Fruit fly (Drosophila melanogaster) whole organism, wandering third instar larva: ENCODE measurements around the gene CG4496.

Experiments
- Abd-B ChIP-seq: fragments of >200 bp; optimal IDR thresholded peaks from 2 replicates; lab custom pipeline; 2017; ENCODE audit warnings: missing biosample characterization, missing genetic modification characterization
- CG32264 ChIP-seq: fragments of 200-800 bp; sonication (Bioruptor generic); optimal IDR thresholded peaks from 2 replicates; lab custom pipeline; 2016; ENCODE audit warnings: missing biosample characterization, missing genetic modification characterization
- CG9705 ChIP-seq: fragments of 200-800 bp; sonication (Bioruptor generic); optimal IDR thresholded peaks from 2 replicates; lab custom pipeline; 2018; ENCODE audit warnings: missing biosample characterization, mild to moderate bottlenecking, missing genetic modification characterization
- CrebA ChIP-seq: fragments of 200-800 bp; sonication (Bioruptor generic); optimal IDR thresholded peaks from 2 replicates; lab custom pipeline; 2016; ENCODE audit warnings: missing biosample characterization, mild to moderate bottlenecking, missing genetic modification characterization, borderline replicate concordance
- Dfd ChIP-seq: fragments of >200 bp; optimal IDR thresholded peaks from 2 replicates; lab custom pipeline; 2017; ENCODE audit warnings: missing biosample characterization, missing genetic modification characterization
- Dif ChIP-seq: fragments of 200-275, 200-300 bp; sonication (Bioruptor generic); optimal IDR thresholded peaks from 2 replicates; lab custom pipeline; 2018; ENCODE audit warnings: missing biosample characterization, missing genetic modification characterization; ENCODE audit not compliant: partially characterized antibody
- GATAd ChIP-seq: sonication (Bioruptor generic); optimal IDR thresholded peaks from 2 replicates; lab custom pipeline; 2016; ENCODE audit warnings: missing biosample characterization, missing genetic modification characterization
- HLH106 ChIP-seq: fragments of 200-800 bp; optimal IDR thresholded peaks from 3 replicates; lab custom pipeline; 2019; ENCODE audit warnings: missing biosample characterization, mild to moderate bottlenecking, missing genetic modification characterization, moderate library complexity
- Hnf4 ChIP-seq: fragments of 200-800 bp; sonication (Bioruptor generic); optimal IDR thresholded peaks from 2 replicates; lab custom pipeline; 2016; ENCODE audit warnings: missing biosample characterization, mild to moderate bottlenecking, missing genetic modification characterization
- Hr78 ChIP-seq: fragments of >200 bp; optimal IDR thresholded peaks from 2 replicates; lab custom pipeline; 2017; ENCODE audit warnings: missing biosample characterization, missing genetic modification characterization
- Jra ChIP-seq: sonication (Bioruptor generic); optimal IDR thresholded peaks from 2 replicates; lab custom pipeline; 2016; ENCODE audit warnings: missing biosample characterization, missing genetic modification characterization
- Mio ChIP-seq: sonication (Bioruptor generic); optimal IDR thresholded peaks from 2 replicates; lab custom pipeline; 2016; ENCODE audit warnings: missing biosample characterization, missing genetic modification characterization
- Myc ChIP-seq: fragments of >200 bp; optimal IDR thresholded peaks from 2 replicates; lab custom pipeline; 2017
- Rel ChIP-seq, 2 experiments: fragments of 200-800 bp; sonication (Bioruptor generic) in 1 of 2; optimal IDR thresholded peaks; 2 replicates in 1 of 2; 3 replicates in 1 of 2; lab custom pipeline; 2016 to 2019; ENCODE audit warnings: mild to moderate bottlenecking in 2 of 2, missing biosample characterization in 2 of 2, missing genetic modification characterization in 2 of 2, moderate library complexity in 1 of 2
- Vsx2 ChIP-seq: fragments of 200-300, 225-300 bp; sonication (Bioruptor generic); optimal IDR thresholded peaks from 2 replicates; lab custom pipeline; 2018; ENCODE audit warnings: missing biosample characterization, missing genetic modification characterization; ENCODE audit not compliant: partially characterized antibody
- brk ChIP-seq: fragments of 200-800 bp; sonication (Bioruptor generic); optimal IDR thresholded peaks from 2 replicates; lab custom pipeline; 2016; ENCODE audit warnings: missing biosample characterization, mild to moderate bottlenecking, missing genetic modification characterization
- dl ChIP-seq, 2 experiments: fragments of 175-275, 200-275 bp in 1 of 2; fragments of 200-275 bp in 1 of 2; sonication (Bioruptor generic); optimal IDR thresholded peaks; lab custom pipeline; 2018; ENCODE audit warnings: mild to moderate bottlenecking in 2 of 2, missing biosample characterization in 2 of 2, missing genetic modification characterization in 2 of 2, moderate library complexity in 2 of 2; ENCODE audit not compliant: partially characterized antibody in 2 of 2, insufficient read depth in 1 of 2
- ey ChIP-seq: fragments of 200-800 bp; sonication (Bioruptor generic); optimal IDR thresholded peaks from 2 replicates; lab custom pipeline; 2016; ENCODE audit warnings: missing biosample characterization, missing genetic modification characterization
- foxo ChIP-seq, 2 experiments: fragments of 200-800 bp; sonication (Bioruptor generic); optimal IDR thresholded peaks; 2 replicates in 1 of 2; 3 replicates in 1 of 2; lab custom pipeline; 2016 to 2017; ENCODE audit warnings: missing biosample characterization in 2 of 2, missing genetic modification characterization in 2 of 2
- fru ChIP-seq: fragments of 200-800 bp; sonication (Bioruptor generic); optimal IDR thresholded peaks from 3 replicates; lab custom pipeline; 2016; ENCODE audit warnings: missing biosample characterization, mild to moderate bottlenecking, missing genetic modification characterization
- h ChIP-seq: fragments of 200-800 bp; sonication (Bioruptor generic); optimal IDR thresholded peaks from 3 replicates; lab custom pipeline; 2016; ENCODE audit warnings: missing biosample characterization, mild to moderate bottlenecking, missing genetic modification characterization
- jim ChIP-seq: fragments of 175-275, 200-325 bp; sonication (Bioruptor generic); optimal IDR thresholded peaks from 2 replicates; lab custom pipeline; 2016; ENCODE audit warnings: missing biosample characterization, mild to moderate bottlenecking, missing genetic modification characterization
- lola ChIP-seq: fragments of >200 bp; optimal IDR thresholded peaks from 2 replicates; lab custom pipeline; 2017; ENCODE audit warnings: missing biosample characterization, missing genetic modification characterization
- pan ChIP-seq: fragments of >200 bp; optimal IDR thresholded peaks from 2 replicates; lab custom pipeline; 2017
- psq ChIP-seq: fragments of 200-800 bp; sonication (Bioruptor generic); optimal IDR thresholded peaks from 3 replicates; lab custom pipeline; 2017; ENCODE audit warnings: missing biosample characterization, mild to moderate bottlenecking, missing genetic modification characterization, moderate library complexity
- rgr ChIP-seq: fragments of 200-800 bp; sonication (Bioruptor generic); optimal IDR thresholded peaks from 3 replicates; lab custom pipeline; 2016; ENCODE audit warnings: missing biosample characterization, mild to moderate bottlenecking, missing genetic modification characterization
- sv ChIP-seq: fragments of 200-800 bp; sonication (Bioruptor generic); optimal IDR thresholded peaks from 3 replicates; lab custom pipeline; 2016; ENCODE audit warnings: missing biosample characterization, missing genetic modification characterization
- tai ChIP-seq: sonication (Bioruptor generic); optimal IDR thresholded peaks from 2 replicates; lab custom pipeline; 2016; ENCODE audit warnings: missing biosample characterization, missing genetic modification characterization
- usp ChIP-seq: fragments of >200 bp; optimal IDR thresholded peaks from 2 replicates; lab custom pipeline; 2017; ENCODE audit warnings: missing biosample characterization, missing genetic modification characterization
- woc ChIP-seq: sonication (Bioruptor generic); optimal IDR thresholded peaks from 2 replicates; lab custom pipeline; 2016; ENCODE audit warnings: missing biosample characterization, mild to moderate bottlenecking, missing genetic modification characterization

CG4496 gene

DNA sequence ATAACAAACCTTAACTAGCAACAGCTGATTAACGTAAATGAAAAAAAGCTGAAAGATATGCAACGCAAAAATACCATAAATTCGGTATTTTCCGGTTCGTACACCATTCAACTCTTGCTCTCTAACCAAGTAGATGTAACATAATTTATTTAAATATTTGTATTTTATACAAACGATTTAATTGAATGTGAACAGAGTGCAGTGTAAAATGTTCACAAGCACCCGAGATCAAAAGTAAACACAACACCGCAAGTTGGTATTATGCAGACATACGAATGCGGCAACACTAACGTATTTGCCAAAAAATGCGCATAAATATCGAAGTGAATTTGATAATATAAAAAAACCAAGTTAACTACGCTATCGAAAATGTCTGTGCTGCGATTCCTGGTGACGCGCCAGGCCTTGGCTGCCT, 7.8 kb downstream of the CG4496 start, which contains the start of gene MICU1:
MICU1 (plus strand) TSS at position 257 of the 415 bp plus-strand sequence.
- TF ChIP-seq CrebA (GFP tag; lab: Kevin White, UChicago) (peak; percentile 18), psq (GFP tag; lab: Kevin White, UChicago) (no peak)

DNA sequence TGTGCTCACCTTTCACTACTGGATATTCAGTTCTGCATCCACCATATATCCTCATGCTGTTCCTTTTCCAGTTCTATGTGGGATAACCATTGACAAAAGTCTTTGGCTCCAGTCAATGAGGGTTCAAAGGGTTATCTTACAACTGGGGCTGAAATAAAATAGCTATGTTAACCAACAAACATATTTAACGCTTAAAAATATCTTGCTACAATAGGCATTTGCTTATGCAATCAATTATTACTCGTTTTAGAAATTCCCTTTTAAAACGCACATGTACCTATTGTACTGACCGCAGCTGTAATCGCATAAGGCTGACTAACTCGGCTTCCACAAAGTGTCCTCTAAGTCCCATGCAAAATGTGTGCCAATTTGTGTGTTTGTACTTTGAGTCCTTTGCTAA, 10.5 kb downstream of the CG4496 start:
- TF ChIP-seq Hnf4 (GFP tag; lab: Kevin White, UChicago) (no peak), h (GFP tag; lab: Kevin White, UChicago) (peak; percentile 21), dl (GFP tag; optimal IDR thresholded peaks at IDR 0.05; lab: Kevin White, UChicago; ENCODE audit: insufficient read depth in 1 of 2, partially characterized antibody in 2 of 2) (no peak), foxo (GFP tag; optimal IDR thresholded peaks at IDR 0.05; lab: Kevin White, UChicago) (no peak)

DNA sequence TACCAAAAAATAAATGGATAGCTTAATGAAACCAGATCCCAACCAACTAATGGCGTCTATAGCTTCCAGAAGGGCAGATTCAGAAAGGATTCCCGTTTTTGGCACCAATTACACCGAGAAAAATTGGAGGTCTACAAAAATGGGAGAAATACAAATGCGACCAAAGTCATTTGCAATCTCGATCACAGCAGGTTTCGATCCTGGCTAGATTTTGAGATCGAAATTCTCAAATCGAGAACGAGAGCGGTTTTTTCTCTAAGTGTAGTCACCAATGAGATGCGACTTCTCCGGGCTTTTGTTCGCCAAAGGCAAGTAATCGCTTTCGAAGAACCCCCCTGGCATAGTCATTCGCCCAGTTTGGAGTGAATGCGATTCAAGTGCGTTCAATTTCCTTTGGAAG, 14.0 kb downstream of the CG4496 start:
- TF ChIP-seq woc = peak; percentile 13
- TF ChIP-seq h (GFP tag; lab: Kevin White, UChicago) = peak; percentile 55
- no peak for TF ChIP-seq CG9705 (GFP tag; lab: Kevin White, UChicago)
- peak; percentile 38 for TF ChIP-seq rgr (GFP tag; lab: Kevin White, UChicago)
- TF ChIP-seq CrebA (GFP tag; lab: Kevin White, UChicago) = no peak

DNA sequence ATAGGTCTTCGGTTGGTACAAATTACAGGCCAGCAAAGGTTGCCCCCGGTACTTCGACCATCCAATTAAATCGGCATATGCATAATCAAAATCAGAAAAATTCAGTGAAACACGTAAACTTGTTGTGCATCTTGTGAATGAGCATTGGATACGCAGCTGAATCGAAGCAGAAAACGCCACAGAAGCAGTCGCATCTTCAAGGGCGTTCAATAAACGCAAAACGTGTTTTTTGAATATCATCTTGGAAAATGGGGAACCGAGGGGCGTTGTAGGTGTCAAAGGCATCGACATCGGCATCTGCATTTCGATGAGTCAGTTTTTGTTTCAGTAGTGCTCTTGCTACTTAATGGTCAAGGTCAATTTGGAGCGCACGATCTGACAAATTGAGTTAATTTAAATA, 15.5 kb downstream of the CG4496 start:
- no peak for TF ChIP-seq CG32264 (GFP tag; lab: Kevin White, UChicago)
- TF ChIP-seq ey (GFP tag; lab: Kevin White, UChicago) = no peak
- no peak for TF ChIP-seq jim
- TF ChIP-seq Dif = no peak
- no peak for TF ChIP-seq Hr78 (GFP tag; lab: Kevin White, UChicago)

DNA sequence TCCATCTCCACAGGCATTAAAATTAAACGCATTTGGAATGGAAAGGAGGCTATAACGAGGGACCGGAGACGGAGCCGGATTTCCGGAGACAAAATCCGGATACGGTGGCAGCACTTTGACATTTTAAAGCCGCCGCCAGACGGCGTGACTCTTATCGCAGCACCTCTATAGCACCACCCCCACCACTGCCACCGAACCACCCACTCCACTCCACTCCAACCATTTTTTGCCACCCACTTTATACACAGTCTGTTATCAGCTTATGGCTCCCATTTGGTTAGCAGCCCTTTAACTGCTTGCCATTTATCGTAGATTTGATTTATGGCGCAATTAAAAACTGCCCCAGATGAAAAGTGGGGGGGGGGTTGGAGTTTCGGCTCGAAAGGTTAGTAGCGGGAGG, 20.8 kb downstream of the CG4496 start:
- TF ChIP-seq Hr78 (GFP tag; lab: Kevin White, UChicago) (no peak), dl (GFP tag; optimal IDR thresholded peaks at IDR 0.05; lab: Kevin White, UChicago; ENCODE audit: insufficient read depth in 1 of 2, partially characterized antibody in 2 of 2) (no peak), Myc (lab: Kevin White, UChicago) (no peak), Rel (GFP tag; optimal IDR thresholded peaks at IDR 0.05; lab: Kevin White, UChicago) (no peak), Rel (tag; optimal IDR thresholded peaks at IDR 0.05; lab: Kevin White, UChicago) (no peak), CG32264 (GFP tag; lab: Kevin White, UChicago) (no peak), HLH106 (tag; lab: Kevin White, UChicago) (no peak), usp (GFP tag; lab: Kevin White, UChicago) (no peak), ey (GFP tag; lab: Kevin White, UChicago) (no peak), tai (GFP tag; lab: Kevin White, UChicago) (no peak), GATAd (GFP tag; lab: Kevin White, UChicago) (no peak), h (GFP tag; lab: Kevin White, UChicago) (no peak), Jra (GFP tag; lab: Kevin White, UChicago) (no peak), Dfd (no peak), lola (GFP tag; lab: Kevin White, UChicago) (no peak), CrebA (GFP tag; lab: Kevin White, UChicago) (no peak), fru (GFP tag; lab: Kevin White, UChicago) (no peak), brk (no peak), Dif (no peak)

DNA sequence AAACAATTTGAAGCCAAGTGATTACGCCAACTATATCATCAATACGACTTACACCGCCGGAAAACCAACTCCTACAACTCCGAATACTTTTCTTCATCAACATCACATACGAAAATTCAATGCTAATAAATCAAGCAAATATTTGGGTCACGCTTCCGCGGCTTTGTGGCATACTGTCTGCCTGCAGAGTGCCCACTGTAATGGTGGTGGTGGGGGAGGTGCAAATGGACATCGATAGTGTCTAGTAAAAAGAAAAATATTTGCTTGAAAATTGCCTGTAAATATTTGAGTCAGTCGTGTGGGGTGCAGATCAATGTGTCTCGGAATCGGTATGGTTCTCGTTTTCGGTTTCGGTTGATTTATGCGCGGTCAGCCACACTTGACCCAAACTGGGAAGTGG, 24.0 kb downstream of the CG4496 start:
- no peak for TF ChIP-seq Vsx2 (GFP tag; lab: Kevin White, UChicago)
- no peak for TF ChIP-seq Jra (GFP tag; lab: Kevin White, UChicago)
- no peak for TF ChIP-seq pan (lab: Kevin White, UChicago)
- TF ChIP-seq Hnf4 (GFP tag; lab: Kevin White, UChicago) = no peak
- TF ChIP-seq Abd-B = no peak
- TF ChIP-seq Mio (GFP tag; lab: Kevin White, UChicago) = no peak
- TF ChIP-seq Rel (GFP tag; optimal IDR thresholded peaks at IDR 0.05; lab: Kevin White, UChicago) = no peak
- no peak for TF ChIP-seq Rel (tag; optimal IDR thresholded peaks at IDR 0.05; lab: Kevin White, UChicago)
- TF ChIP-seq sv = no peak
- TF ChIP-seq brk = no peak
